Worm (Caenorhabditis elegans): Measurements from ENCODE around the gene F52D10.2.

- no peak for TF ChIP-seq lin-39 (tag; optimal IDR thresholded peaks at IDR 0.05)
- no peak for TF ChIP-seq lin-13 (GFP tag; optimal IDR thresholded peaks at IDR 0.05)
- TF ChIP-seq lin-15B (tag; optimal IDR thresholded peaks at IDR 0.05) = no peak
Observed at ce11 chrX:11558156-11558555, 33.4 kb downstream of the F52D10.2 start.

All from whole organism, L4 larva.